Fruit fly (Drosophila melanogaster) whole organism, prepupa: ENCODE data around the gene CG31104.

Source experiments
- CG15336 ChIP-seq: fragments of 200-800 bp; sonication (Bioruptor generic); IDR thresholded peaks from 2 replicates; pipeline ENCODE4 v1.3.6; 2022; ENCODE audit warnings: missing biosample characterization, missing genetic modification characterization
- CG3032 ChIP-seq: fragments of 200-800 bp; optimal IDR thresholded peaks from 2 replicates; lab custom pipeline; 2019; ENCODE audit warnings: missing biosample characterization, mild to moderate bottlenecking, missing genetic modification characterization, moderate library complexity
- CG6854 ChIP-seq: fragments of 200-800 bp; sonication (Bioruptor generic); optimal IDR thresholded peaks from 2 replicates; lab custom pipeline; 2017; ENCODE audit warnings: missing biosample characterization, mild to moderate bottlenecking, missing genetic modification characterization
- CG8632 ChIP-seq: fragments of 200-800 bp; sonication (Bioruptor generic); optimal IDR thresholded peaks from 3 replicates; lab custom pipeline; 2016; ENCODE audit warnings: missing biosample characterization, missing genetic modification characterization
- OdsH ChIP-seq: fragments of 200-800 bp; sonication (Bioruptor generic); optimal IDR thresholded peaks from 3 replicates; lab custom pipeline; 2016; ENCODE audit warnings: missing biosample characterization, missing genetic modification characterization
- cyc ChIP-seq: fragments of 200-800 bp; sonication (Bioruptor generic); optimal IDR thresholded peaks from 3 replicates; lab custom pipeline; 2016; ENCODE audit warnings: missing biosample characterization, missing genetic modification characterization
- lz ChIP-seq: fragments of 200-800 bp; sonication (Bioruptor generic); optimal IDR thresholded peaks from 3 replicates; lab custom pipeline; 2016; ENCODE audit warnings: missing biosample characterization, missing genetic modification characterization

DNA sequence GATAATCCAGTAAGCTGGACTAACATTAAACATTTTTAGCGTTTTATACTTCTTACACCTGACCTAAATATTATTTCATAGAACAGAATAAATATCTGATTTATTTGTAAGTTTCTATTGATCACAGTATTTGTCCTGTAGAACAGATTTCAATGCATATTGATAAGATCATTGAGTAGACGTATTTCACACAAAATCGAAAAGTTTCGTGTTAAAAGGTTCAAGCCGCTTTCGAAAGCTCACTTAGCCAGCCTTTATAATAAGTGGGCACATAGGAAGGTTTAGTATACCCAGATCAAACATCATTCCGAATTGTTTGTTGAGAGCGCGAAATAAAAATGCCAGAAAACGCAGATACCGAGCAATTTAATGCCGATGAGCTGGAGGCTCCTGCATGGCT lies 4.3 kb downstream of the CG31104 start, which contains the start of gene CG11893:
- TF ChIP-seq CG15336 (GFP tag; lab: Robert Waterston, UW) (no peak), CG3032 (tag; lab: Kevin White, UChicago) (no peak), lz (GFP tag; lab: Kevin White, UChicago) (no peak), CG8632 (GFP tag; lab: Kevin White, UChicago) (no peak), OdsH (no peak), cyc (GFP tag; lab: Kevin White, UChicago) (no peak), CG6854 (GFP tag; lab: Kevin White, UChicago) (no peak)
